Worm (Caenorhabditis elegans): Measurements from ENCODE around the gene sre-19.

Gene sre-19

DNA sequence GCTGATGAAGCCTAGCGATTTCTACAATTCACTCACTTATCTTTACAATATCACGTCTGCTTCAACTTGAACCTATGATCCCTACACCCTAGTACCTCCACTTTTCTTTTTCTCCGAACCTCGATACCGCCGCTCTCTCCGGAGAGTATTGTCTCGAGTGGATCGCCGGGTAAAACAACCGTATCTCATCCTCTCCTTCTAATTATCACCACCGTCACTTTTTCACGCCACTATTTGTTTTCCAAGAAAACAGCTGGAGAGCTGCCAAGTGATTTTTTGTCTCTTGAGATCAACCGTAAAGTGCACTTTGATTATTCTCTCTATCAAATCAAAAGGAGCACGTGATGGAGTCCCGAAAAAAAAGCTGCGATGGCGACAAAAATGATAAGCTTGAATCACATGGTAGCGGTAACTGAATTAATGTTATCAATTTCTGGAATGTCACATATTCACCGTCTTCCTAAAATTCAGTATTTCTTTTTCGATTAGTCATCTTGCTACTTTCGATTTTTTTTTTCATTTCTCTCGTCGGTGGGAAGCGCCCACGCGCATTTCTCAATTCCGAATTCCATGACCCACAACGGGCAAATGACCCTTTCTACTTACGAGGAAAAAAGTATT, 39.1 kb downstream of the sre-19 start:
- no peak for TF ChIP-seq flt-1 (GFP tag; IDR thresholded peaks at IDR 0.05)
- TF ChIP-seq F13C5.2 (tag; optimal IDR thresholded peaks at IDR 0.05): no peak
- no peak for TF ChIP-seq tbx-37 (GFP tag; conservative IDR thresholded peaks at IDR 0.05)
- no peak for TF ChIP-seq tbx-11 (GFP tag; IDR thresholded peaks at IDR 0.05)
- no peak for TF ChIP-seq hmg-4 (GFP tag; optimal IDR thresholded peaks at IDR 0.05)
- TF ChIP-seq tra-4 (tag; optimal IDR thresholded peaks at IDR 0.05): no peak

DNA sequence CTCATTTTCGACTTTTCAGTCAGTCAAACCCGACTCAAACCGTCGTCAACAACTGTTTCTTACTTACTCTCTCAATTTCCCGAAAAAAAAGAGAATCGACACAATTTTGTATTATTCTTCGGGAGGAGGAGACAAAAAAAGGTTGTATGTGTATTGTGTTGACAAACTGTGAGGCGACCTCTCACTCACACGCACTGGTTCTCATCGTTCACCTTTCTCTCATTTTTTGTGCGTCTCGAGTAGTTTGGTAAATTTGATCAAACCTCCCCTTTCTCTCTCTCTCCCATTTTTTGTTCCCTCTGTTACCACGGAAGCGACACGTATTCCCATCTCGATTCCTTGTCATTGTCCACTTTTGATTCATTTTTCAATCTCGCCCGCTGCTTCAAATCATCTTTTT, 39.9 kb downstream of the sre-19 start:
- no peak for TF ChIP-seq aly-1 (tag; optimal IDR thresholded peaks at IDR 0.05)
- no peak for TF ChIP-seq hmbx-1 (tag; optimal IDR thresholded peaks at IDR 0.05)
- no peak for TF ChIP-seq scrt-1 (GFP tag; IDR thresholded peaks at IDR 0.05)
- TF ChIP-seq sea-1 (GFP tag; conservative IDR thresholded peaks at IDR 0.05): no peak
- no peak for TF ChIP-seq hnd-1 (tag; optimal IDR thresholded peaks at IDR 0.05)
- no peak for TF ChIP-seq B0310.2 (tag; optimal IDR thresholded peaks at IDR 0.05)
- no peak for TF ChIP-seq ceh-36 (tag; optimal IDR thresholded peaks at IDR 0.05)
- no peak for TF ChIP-seq tra-4 (tag; optimal IDR thresholded peaks at IDR 0.05)
- no peak for TF ChIP-seq hmg-4 (GFP tag; optimal IDR thresholded peaks at IDR 0.05)
- no peak for TF ChIP-seq F13C5.2 (tag; optimal IDR thresholded peaks at IDR 0.05)
- TF ChIP-seq pes-1 (GFP tag; IDR thresholded peaks at IDR 0.05): no peak
- no peak for TF ChIP-seq flt-1 (GFP tag; IDR thresholded peaks at IDR 0.05)
- no peak for TF ChIP-seq tbx-11 (GFP tag; IDR thresholded peaks at IDR 0.05)
- TF ChIP-seq ceh-13 (GFP tag; optimal IDR thresholded peaks at IDR 0.05): no peak
- TF ChIP-seq ets-7 (tag; optimal IDR thresholded peaks at IDR 0.05): no peak
- TF ChIP-seq tbx-37 (GFP tag; conservative IDR thresholded peaks at IDR 0.05): no peak

DNA sequence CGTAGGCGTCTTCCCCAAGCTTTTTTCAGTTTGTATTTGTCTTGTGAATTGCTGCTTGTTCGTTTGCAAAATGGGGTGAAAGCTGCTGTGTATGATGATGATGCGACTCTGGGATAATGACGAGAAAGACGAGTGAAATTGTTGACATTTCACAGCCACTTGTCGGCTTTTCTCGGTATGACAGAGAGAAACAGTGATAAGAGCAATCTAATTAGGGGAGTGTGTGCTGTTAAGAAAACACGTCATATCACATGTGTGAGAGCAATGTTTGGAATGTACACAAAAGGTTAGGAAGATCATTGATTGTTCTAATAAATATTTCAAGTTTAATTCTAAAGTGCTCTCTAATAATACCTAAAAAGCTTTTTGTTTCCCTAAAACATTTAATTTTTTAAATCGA, 41.1 kb downstream of the sre-19 start:
- TF ChIP-seq tbx-37 (GFP tag; conservative IDR thresholded peaks at IDR 0.05): no peak
- no peak for TF ChIP-seq hmg-4 (GFP tag; optimal IDR thresholded peaks at IDR 0.05)
- TF ChIP-seq sea-1 (GFP tag; conservative IDR thresholded peaks at IDR 0.05): no peak
- no peak for TF ChIP-seq aly-1 (tag; optimal IDR thresholded peaks at IDR 0.05)

DNA sequence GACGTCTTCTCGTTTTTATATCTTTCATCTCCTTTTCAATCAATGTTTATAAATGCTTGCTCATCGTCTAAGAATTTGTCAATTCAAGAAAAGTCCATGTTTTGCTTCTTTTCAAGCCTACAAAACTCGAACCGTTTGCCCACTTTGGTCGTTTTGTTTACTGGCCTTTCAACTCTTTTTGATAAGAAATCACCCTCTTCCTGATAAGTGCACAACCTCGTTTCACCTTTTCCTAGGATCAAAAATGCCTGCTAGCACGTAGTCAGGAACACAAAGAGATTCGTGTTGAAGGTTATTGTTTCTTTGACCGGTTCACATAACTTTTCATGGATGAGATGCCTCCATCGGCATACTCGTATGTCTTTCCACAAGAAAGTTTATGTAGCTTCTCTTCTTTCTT, 42.1 kb downstream of the sre-19 start:
- TF ChIP-seq ceh-36 (tag; optimal IDR thresholded peaks at IDR 0.05): no peak
- no peak for TF ChIP-seq ets-7 (tag; optimal IDR thresholded peaks at IDR 0.05)
- no peak for TF ChIP-seq pes-1 (GFP tag; IDR thresholded peaks at IDR 0.05)
- no peak for TF ChIP-seq hnd-1 (tag; optimal IDR thresholded peaks at IDR 0.05)
- TF ChIP-seq scrt-1 (GFP tag; IDR thresholded peaks at IDR 0.05): no peak
- TF ChIP-seq ceh-13 (GFP tag; optimal IDR thresholded peaks at IDR 0.05): no peak
- TF ChIP-seq B0310.2 (tag; optimal IDR thresholded peaks at IDR 0.05): no peak
- TF ChIP-seq flt-1 (GFP tag; IDR thresholded peaks at IDR 0.05): no peak
- no peak for TF ChIP-seq aly-1 (tag; optimal IDR thresholded peaks at IDR 0.05)
- no peak for TF ChIP-seq ama-1 (optimal IDR thresholded peaks at IDR 0.05)
- no peak for TF ChIP-seq hmg-4 (GFP tag; optimal IDR thresholded peaks at IDR 0.05)

DNA sequence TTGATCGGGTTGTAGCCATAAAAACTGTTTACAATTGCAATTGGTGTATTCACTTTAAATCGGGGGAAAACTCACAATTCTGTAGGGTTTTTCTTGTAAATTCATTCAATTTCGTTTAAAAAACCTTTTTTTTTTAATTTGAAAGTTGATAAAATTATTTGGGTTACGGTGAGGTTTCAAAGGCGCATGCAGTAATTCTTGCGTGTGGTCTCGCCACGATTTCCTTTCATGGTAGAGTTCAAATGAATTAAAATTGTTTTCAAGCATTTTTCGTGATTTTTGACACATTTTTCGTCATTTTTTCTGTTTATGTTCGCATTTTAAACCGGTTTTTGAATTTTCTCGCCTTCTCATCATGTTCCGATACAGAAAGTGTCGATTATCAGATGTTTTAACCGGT, 44.1 kb downstream of the sre-19 start:
- no peak for TF ChIP-seq pes-1 (GFP tag; IDR thresholded peaks at IDR 0.05)
- no peak for TF ChIP-seq ceh-36 (tag; optimal IDR thresholded peaks at IDR 0.05)
- TF ChIP-seq tbx-37 (GFP tag; conservative IDR thresholded peaks at IDR 0.05): no peak
- TF ChIP-seq F13C5.2 (tag; optimal IDR thresholded peaks at IDR 0.05): no peak
- TF ChIP-seq hmbx-1 (tag; optimal IDR thresholded peaks at IDR 0.05): no peak

DNA sequence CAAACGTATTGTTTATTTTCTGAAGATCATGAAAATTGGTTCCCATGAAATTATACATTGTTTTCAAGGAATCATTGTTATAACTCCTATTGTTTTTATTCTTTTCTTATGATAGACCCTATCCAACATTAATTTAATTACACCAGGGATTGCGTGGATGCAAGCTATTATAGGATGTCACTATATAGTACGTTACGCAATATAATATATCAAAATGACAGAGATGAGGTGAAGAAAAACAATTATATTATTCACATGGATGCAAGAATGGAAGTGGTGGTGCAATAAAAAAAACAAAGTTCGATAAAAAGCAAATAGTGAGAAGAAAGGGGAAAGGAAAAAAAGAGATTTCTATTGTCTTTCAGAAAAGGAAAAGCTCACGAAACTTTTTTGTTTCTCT, 45.4 kb downstream of the sre-19 start:
- TF ChIP-seq ets-7 (tag; optimal IDR thresholded peaks at IDR 0.05) (no peak), flt-1 (GFP tag; IDR thresholded peaks at IDR 0.05) (no peak), aly-1 (tag; optimal IDR thresholded peaks at IDR 0.05) (no peak), ceh-36 (tag; optimal IDR thresholded peaks at IDR 0.05) (no peak), pes-1 (GFP tag; IDR thresholded peaks at IDR 0.05) (no peak), tbx-37 (GFP tag; conservative IDR thresholded peaks at IDR 0.05) (no peak), tra-4 (tag; optimal IDR thresholded peaks at IDR 0.05) (no peak)

DNA sequence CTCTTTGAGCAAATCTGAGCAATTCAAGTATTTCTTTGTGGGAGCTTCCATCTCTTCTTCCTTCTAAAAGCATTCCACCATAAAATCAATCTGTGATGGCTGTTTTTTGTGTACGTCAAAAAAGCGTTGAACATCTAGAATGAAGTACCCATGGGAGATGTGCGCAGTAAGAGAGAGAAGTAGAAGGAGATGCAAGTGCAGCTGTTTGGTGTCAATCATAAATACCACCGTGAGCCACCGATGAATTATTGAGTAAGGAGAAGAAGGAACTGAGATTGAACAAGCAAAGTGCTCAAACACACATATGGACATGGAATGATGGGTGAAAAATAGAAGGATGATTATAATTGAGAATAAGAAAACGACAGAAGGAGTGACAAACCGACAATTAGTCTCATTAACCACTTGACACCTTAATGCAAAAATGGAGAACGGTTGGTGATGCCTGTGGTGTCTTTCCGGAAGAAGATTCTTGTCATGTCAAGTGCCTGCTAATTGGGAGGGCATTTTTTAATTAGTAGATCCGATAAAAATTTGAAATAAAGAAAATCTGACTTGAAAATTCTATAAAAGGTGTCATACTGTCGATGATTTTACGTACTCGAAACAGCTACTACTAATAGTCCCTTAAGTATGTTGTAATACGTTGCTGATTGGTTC, 46.5 kb downstream of the sre-19 start:
- no peak for TF ChIP-seq sea-1 (GFP tag; conservative IDR thresholded peaks at IDR 0.05)
- no peak for TF ChIP-seq tbx-11 (GFP tag; IDR thresholded peaks at IDR 0.05)
- TF ChIP-seq ama-1 (optimal IDR thresholded peaks at IDR 0.05): no peak
- TF ChIP-seq pes-1 (GFP tag; IDR thresholded peaks at IDR 0.05): no peak
- no peak for TF ChIP-seq hmg-4 (GFP tag; optimal IDR thresholded peaks at IDR 0.05)
- no peak for TF ChIP-seq flt-1 (GFP tag; IDR thresholded peaks at IDR 0.05)
- no peak for TF ChIP-seq ceh-36 (tag; optimal IDR thresholded peaks at IDR 0.05)
- TF ChIP-seq scrt-1 (GFP tag; IDR thresholded peaks at IDR 0.05): no peak
- TF ChIP-seq F13C5.2 (tag; optimal IDR thresholded peaks at IDR 0.05): no peak
- TF ChIP-seq ceh-13 (GFP tag; optimal IDR thresholded peaks at IDR 0.05): no peak
